Fruit fly (Drosophila melanogaster): ENCODE measurements around the gene CG6005.

Gene CG6005

DNA sequence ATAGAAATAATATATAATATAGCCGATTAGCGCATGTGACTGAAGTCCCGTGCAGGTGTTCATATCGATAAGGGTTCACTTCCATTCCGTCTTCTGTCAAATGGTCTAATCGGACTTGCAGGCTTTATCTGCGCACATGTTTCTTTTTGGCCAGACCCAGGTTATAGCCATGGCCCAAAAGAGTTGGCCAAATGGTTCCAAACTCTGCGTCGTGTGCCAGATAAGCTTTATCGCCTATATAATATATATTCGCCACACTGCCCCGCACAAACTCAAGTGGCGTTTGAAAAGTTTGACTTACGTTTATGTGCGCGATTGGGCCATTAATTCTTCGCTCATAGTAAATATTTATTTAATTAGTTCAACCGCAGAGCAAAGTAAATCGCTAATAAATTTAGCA is 27.4 kb upstream of the CG6005 start:
- TF ChIP-seq CG8478 (optimal IDR thresholded peaks at IDR 0.05), result no peak
- no peak for TF ChIP-seq CTCF (optimal IDR thresholded peaks at IDR 0.05)

DNA sequence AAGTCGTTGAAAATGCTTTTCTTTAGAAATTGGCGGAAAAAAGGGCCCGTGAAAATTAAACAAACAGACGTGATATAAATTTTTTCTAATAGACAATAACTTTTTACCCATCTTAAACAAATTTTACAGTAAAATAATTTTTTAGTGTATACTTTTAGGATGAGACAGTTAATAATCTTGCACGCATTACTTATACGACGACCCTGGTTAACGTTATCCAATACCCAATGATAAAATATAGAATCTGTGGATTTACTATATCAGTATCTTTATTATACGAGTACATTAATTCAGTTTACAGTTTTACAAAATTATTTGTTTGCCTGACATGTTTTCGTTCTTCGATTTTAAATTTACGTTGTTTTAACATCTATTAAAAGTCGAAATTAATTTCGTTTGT is 20.8 kb upstream of the CG6005 start:
- TF ChIP-seq CG8478 (optimal IDR thresholded peaks at IDR 0.05), result no peak
- no peak for TF ChIP-seq CTCF (optimal IDR thresholded peaks at IDR 0.05)

DNA sequence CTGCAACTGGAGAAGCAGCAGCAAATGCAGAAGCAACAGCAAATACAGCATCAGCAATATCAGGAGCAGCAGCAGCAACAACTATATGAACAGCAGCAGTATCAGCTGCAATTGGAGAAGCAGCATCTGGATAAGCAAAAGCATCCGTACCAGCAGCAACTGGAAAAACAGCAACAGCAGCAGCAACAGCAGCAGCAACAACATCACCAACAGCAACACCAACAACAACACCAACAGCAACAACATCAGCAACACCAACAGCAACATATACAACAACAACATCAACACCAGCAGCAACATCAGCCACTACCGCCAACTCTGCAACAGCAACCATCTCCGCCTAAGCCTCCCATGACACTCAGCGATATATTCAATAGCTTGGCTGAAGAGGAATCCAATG is 16.9 kb upstream of the CG6005 start:
- no peak for TF ChIP-seq CTCF (optimal IDR thresholded peaks at IDR 0.05)
- no peak for TF ChIP-seq CG8478 (optimal IDR thresholded peaks at IDR 0.05)

DNA sequence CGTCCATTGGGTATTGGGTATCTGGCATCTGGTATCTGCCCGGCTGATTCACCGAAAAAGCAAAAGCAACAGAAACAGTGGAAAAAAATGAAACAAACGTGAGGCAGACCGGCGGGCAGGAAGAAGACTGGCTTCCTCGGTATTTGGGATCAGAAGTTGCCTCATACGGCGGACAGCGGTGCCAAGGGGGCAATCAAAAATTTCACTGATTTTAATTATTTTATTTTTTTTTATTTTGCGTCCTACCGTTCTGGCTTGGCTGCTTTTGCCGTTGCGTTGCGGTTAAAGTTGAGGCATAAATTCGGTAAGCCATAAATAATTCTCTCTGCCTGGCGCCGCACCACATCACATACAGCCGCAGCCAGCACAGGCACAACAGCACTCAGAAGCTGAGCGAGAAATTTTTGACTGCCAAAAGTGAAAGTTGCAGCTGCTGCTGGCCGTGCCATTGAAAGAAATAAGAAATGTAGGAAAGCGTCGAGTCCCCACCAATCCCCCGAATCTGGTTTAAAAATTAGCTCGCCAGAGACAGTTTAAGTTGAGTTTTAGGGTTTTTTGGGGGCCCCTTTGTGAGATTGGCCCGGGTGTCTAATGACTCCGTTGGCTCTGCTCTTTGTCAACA is 12.8 kb upstream of the CG6005 start:
- TF ChIP-seq CTCF (optimal IDR thresholded peaks at IDR 0.05) (no peak), CG8478 (optimal IDR thresholded peaks at IDR 0.05) (no peak)

DNA sequence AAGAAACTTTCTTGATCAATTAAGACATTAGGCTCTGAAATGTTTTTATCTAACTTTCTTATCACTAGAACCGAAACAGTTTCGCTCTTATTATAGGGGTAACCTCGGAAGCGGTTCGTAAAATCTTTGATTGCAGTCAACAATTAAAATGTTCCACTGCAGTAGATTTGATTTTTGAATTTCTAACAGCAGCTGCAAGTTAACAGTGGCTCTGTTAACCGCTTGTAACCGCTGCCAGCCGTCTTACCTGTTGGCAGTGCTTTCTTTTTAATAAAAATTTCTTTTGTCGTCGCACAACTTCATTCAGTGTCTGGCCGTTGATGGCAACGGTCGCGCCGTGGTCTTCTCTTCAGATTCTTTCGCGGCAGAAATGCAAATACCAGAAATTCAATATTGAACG is 9.4 kb upstream of the CG6005 start, which contains the start of gene CG6026:
Gene CG6026 (plus strand): TSS at position 301 of the 400 bp plus-strand sequence.
- no peak for TF ChIP-seq CG8478 (optimal IDR thresholded peaks at IDR 0.05)
- no peak for TF ChIP-seq CTCF (optimal IDR thresholded peaks at IDR 0.05)

DNA sequence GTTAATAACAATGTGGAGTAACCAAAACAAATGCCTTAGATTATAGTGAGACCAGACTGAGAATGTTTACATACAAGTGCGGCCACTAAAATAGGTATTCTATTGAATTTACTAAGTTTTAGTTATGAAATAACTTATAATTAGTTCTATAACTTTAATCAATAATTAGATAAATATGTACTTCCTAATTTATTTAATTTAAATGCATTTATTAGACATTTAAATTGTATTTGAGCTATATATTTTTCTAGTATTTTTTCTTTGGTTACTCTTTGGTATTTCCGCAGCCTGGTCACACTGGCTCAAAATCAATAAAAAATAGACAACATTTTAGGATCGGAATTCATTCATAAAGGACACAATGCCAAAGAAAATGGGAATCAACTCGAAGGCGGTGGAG is 7.4 kb upstream of the CG6005 start, which contains the start of the genes Prp18 and CG6013:
Gene Prp18 (minus strand): TSS at position 62 of the 400 bp plus-strand sequence.
Gene CG6013 (plus strand): TSS at position 294 of the 400 bp plus-strand sequence.
- TF ChIP-seq CG8478 (optimal IDR thresholded peaks at IDR 0.05), result no peak
- no peak for TF ChIP-seq CTCF (optimal IDR thresholded peaks at IDR 0.05)

DNA sequence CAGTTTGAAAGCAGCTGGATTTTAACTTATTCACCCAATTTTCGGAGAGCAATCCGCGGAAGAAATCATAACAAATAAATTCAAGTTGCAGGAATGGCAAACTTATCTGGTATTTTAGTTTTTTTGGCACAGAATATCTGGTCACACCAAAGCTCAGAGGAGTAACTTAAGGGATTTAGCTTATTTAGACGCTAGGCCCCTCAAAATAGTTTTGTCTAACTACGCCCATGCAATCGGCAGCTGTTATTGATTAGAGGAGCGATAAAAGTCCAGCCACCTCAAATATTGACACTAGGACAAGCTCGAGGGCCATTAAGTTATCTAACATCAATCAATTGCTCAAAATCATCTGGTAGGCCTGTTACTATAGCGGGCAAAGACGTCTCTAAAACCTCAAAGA is 4.9 kb upstream of the CG6005 start, which contains the start of the genes GatA and P5cr:
Gene GatA (minus strand): TSS at position 100 of the 400 bp plus-strand sequence.
Gene P5cr (plus strand): TSS at position 174 of the 400 bp plus-strand sequence.
- TF ChIP-seq CG8478 (optimal IDR thresholded peaks at IDR 0.05), result no peak
- TF ChIP-seq CTCF (optimal IDR thresholded peaks at IDR 0.05), result no peak

DNA sequence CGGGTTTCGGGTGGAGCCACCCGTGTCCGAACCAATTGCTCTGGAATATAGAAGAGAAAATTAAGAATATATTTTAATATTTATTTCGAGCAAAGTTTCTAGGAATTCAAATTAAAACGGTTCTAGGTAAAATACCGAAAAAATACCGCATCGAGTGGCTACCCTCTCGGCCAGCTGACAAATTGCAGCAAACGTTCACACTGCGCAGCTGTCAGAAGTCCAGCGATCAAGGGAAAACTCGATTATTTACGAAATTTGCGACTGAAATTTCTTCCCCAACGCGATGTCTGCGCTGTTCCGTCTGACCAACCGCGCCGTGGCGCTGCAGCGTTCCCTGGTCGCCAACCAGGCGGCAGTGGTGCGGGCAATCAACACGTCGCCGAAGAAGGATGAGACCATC is 3.3 kb upstream of the CG6005 start, which contains the start of gene NP15.6:
Gene NP15.6 (plus strand): TSS at position 204 of the 400 bp plus-strand sequence.
- TF ChIP-seq CTCF (optimal IDR thresholded peaks at IDR 0.05), result no peak

DNA sequence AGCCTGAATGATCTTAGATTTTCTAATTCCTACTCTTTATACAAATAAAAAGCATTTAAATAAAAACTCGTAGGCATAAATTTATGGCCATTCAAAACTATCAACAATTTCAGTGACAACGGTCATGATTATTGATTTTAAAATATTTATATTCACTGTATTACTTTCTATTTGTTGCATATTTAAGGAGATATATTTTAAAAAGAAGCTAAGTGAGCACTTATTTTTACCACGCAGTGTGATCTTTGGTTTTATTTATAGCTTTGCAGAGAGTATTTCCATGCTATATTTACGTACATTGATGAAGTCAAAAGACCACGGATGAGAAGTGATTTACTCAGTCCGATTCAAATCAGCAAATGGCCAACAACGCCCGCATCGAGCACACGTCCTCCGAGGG is 931 bp upstream of the CG6005 start, which contains the start of gene CG14285:
Gene CG14285 (plus strand): TSS at position 339 of the 400 bp plus-strand sequence.
- TF ChIP-seq CTCF (optimal IDR thresholded peaks at IDR 0.05) (no peak), CG8478 (optimal IDR thresholded peaks at IDR 0.05) (no peak)

DNA sequence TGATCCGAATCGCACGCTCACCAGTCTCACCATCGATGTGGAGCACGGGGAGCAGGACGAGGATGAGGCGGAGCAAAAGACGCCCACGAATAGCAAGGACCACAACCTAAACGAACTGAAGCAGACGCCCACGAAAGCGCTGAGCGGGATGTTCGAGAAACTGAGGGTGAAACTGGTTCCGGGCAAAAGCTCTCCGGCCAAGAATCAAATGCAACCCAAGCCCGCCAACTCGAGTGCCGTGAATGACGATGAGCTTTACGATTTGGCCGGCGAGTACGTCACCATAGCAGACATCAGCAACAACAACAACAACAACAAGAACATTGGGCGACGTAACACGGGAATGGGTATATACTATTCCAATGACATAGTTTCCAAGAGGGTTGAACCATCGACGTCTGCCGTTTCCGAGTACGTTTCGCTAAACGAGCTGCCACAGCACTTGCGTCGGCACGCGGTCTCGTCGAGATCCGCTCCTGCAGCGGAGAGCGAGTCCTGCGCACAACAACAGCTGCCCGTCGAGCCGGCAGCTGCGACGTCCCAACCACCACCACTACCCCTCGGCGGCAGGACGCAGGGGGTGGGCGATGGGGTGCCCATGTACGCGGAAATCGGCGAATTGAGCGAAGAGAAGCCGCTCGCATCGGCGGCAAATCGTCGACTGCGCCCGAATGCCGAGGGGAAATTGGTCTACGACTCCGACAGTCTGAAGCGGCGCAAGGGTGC is 6.3 kb downstream of the CG6005 start:
- TF ChIP-seq CG8478 (optimal IDR thresholded peaks at IDR 0.05) (no peak), CTCF (optimal IDR thresholded peaks at IDR 0.05) (no peak)

DNA sequence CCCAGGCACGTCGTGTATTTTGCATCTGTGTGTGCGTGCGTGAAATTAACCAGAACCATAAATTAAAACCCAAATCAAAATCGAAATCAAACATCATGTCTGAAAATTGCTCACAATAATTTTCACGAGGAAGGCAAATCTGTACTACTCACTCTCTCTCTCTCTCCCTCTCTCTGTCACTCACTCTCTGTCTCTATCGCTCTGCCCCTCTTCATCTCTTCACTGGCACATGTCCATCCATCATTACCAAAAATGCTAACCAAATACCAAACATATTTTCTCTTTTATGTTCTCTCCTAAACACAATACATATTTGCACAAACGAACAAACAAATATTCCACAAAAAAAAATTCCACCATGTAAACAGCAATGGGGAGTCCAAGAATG is 8.4 kb downstream of the CG6005 start:
- TF ChIP-seq CG8478 (optimal IDR thresholded peaks at IDR 0.05) (no peak), CTCF (optimal IDR thresholded peaks at IDR 0.05) (no peak)

DNA sequence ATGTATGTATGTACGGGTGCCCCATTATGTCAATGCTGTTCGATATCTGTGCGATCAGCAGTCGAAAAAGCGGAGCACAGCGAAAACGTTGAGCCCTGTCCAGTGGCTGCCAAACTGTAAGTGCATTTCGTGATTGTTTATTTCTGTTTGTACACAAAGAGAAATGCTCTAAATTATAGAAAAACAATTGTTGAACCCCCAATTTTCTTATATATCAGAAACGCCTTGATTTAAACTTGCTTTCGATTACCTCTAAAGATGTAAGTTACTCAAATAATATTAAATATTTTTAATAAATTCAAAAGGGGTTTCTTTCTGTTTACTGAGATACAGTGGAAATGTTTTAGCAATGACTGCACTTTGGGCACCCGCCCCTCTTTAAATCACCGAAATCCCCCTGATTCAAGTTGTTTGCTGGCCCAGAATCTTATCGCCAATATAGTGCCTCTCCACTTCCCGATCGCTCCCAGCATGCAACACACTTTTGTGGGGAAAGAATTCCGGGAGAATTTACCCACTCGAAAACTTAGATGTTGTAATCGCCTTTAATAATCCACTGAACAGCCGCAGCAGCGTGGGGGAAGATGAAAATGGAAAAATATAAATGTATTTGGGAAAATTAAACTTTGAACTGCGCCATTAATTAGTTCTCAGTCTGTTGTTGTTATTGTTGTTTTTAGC is 8.9 kb downstream of the CG6005 start:
- TF ChIP-seq CTCF (optimal IDR thresholded peaks at IDR 0.05) (no peak), CG8478 (optimal IDR thresholded peaks at IDR 0.05) (no peak)

DNA sequence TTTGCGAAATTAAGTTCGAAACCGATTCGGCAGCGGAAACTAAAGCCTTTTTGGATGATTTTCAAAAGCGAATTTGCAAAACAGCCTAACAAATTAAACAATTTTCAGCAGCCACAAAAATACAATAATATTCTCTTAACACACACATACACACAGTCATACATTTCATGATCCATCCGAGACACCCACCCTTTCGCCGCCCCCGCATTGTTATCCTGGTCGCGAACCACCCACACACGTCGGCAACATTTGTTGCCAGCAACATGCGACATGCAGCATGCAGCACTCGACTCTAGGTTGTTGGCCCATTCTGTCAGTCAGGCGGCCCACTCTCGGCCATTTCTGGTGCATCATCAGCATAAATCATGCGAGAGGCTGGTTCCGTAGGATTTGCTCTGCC is 9.8 kb downstream of the CG6005 start:
- TF ChIP-seq CTCF (optimal IDR thresholded peaks at IDR 0.05) (peak; percentile 52 to 56), CG8478 (optimal IDR thresholded peaks at IDR 0.05) (no peak)

DNA sequence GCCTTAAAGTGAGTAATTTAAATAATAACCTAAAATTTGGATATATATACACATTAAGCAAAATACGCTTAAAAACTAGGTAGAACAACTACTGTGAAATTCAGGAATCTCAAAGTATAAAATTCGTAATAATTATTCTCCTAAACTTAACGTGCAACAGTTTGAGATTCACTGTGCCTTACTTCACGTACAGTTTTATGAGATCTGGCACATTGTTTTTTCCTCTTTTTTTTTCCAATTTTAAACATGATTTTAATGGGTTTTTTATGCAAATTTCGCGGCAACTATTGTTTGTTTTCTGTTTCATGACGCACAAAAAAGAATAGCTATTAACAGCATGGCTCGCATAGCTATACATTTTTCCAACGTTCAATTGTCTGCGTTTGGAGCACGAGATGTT is 11.9 kb downstream of the CG6005 start:
- TF ChIP-seq CG8478 (optimal IDR thresholded peaks at IDR 0.05), result no peak
- TF ChIP-seq CTCF (optimal IDR thresholded peaks at IDR 0.05), result no peak

DNA sequence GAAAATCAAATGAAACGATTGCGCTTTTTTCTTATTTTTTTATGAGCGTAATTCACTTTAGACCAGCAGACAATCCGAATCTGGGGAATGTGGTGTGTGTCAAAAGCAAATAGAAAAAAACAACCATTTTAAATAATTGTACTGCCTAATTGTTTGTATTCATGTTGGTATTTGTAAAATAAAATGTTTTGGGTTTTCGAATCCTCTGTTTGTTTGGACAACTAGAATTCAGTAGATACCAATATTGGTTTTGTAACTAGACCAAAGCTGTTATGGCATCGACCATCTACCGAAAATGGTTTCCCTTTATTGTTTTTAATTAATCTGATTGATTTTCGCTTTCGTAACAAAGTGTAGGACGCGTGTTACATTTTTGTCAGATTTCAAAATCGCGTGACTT is 12.9 kb downstream of the CG6005 start:
- TF ChIP-seq CG8478 (optimal IDR thresholded peaks at IDR 0.05) (no peak), CTCF (optimal IDR thresholded peaks at IDR 0.05) (no peak)

Data from S2 (cell line).